Worm (Caenorhabditis elegans): ENCODE results near the gene cwp-3.

cwp-3 gene

DNA sequence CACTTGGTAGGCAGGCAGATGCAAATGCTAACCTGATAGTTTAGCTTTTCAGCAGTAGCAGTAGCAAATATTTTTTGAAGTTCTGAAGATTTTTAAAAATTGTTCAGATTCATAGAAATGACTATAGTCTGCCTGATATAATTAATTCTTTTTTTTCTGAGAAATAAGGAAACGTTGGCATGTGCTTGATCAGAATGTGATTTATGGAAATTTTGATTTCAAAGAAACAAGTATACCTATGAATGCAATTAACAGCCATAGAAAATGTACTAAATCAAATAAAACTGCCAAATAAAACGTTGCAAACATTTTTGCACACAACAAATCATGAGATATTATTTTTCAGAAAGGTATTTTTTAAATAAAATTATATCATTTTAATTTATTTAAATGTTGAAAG, 28.0 kb downstream of the cwp-3 start:
- TF ChIP-seq T22C8.4 (GFP tag; IDR thresholded peaks at IDR 0.05) (no peak), cog-1 (tag; optimal IDR thresholded peaks at IDR 0.05) (no peak), med-1 (GFP tag; optimal IDR thresholded peaks at IDR 0.05; ENCODE audit: insufficient read depth) (no peak), klf-2 (GFP tag; conservative IDR thresholded peaks at IDR 0.05) (no peak), tab-1 (GFP tag; IDR thresholded peaks at IDR 0.05) (no peak), ztf-23 (GFP tag; IDR thresholded peaks at IDR 0.05) (no peak), ref-1 (GFP tag; conservative IDR thresholded peaks at IDR 0.05) (no peak), flt-1 (GFP tag; IDR thresholded peaks at IDR 0.05) (no peak), ztf-29 (GFP tag; IDR thresholded peaks at IDR 0.05) (no peak)

DNA sequence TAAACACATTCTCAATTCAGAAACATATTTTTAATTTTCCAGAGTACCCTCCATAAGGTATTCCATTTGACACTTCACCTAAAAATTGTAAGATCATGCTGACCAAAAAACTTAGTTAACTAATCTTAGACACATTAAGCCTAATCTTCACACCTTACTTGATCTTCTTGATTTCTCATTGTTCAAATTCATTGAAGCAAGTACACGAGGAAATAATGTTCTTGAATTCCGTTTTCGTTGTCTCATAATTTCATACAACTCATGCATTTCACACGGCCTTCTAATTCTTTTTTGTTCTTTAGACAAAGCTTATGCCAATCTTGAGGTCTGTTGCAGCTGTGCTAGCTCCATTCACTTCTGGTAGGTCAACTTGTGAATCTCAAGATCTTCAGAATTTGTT, 29.4 kb downstream of the cwp-3 start, which contains the start of gene srd-33:
Gene srd-33, plus strand, starts transcription at position 301 of the 400 bp plus-strand sequence.
- TF ChIP-seq T22C8.4 (GFP tag; IDR thresholded peaks at IDR 0.05), result no peak
- no peak for TF ChIP-seq klf-2 (GFP tag; conservative IDR thresholded peaks at IDR 0.05)
- no peak for TF ChIP-seq ref-1 (GFP tag; conservative IDR thresholded peaks at IDR 0.05)
- TF ChIP-seq flt-1 (GFP tag; IDR thresholded peaks at IDR 0.05), result no peak
- TF ChIP-seq tab-1 (GFP tag; IDR thresholded peaks at IDR 0.05), result no peak
- no peak for TF ChIP-seq cog-1 (tag; optimal IDR thresholded peaks at IDR 0.05)
- TF ChIP-seq med-1 (GFP tag; optimal IDR thresholded peaks at IDR 0.05; ENCODE audit: insufficient read depth), result no peak
- no peak for TF ChIP-seq ztf-29 (GFP tag; IDR thresholded peaks at IDR 0.05)
- no peak for TF ChIP-seq ztf-23 (GFP tag; IDR thresholded peaks at IDR 0.05)

DNA sequence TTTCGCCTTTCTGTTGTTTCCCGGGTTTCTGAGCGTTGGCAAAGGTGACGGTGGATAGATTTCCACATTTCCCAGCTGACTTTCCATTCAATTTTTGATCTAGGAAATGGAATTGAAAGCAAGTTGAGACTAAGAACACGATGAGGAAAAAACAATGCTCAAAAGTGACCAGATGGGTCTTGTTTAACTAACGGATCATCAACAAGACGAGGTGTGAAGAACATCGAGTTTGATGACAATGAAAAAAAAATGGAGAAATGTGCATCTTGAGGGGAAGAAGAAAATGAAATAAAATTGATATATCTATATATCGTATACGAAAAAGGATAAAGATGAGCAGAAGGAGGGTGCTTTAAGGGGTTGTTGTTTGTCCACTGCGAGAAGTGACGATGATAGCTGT, 35.0 kb downstream of the cwp-3 start, which contains the start of gene T19H12.6:
Gene T19H12.6, minus strand, starts transcription at position 101 of the 400 bp plus-strand sequence.
- no peak for TF ChIP-seq ztf-29 (GFP tag; IDR thresholded peaks at IDR 0.05)
- no peak for TF ChIP-seq ztf-23 (GFP tag; IDR thresholded peaks at IDR 0.05)
- no peak for TF ChIP-seq T22C8.4 (GFP tag; IDR thresholded peaks at IDR 0.05)
- no peak for TF ChIP-seq cog-1 (tag; optimal IDR thresholded peaks at IDR 0.05)
- no peak for TF ChIP-seq klf-2 (GFP tag; conservative IDR thresholded peaks at IDR 0.05)
- TF ChIP-seq med-1 (GFP tag; optimal IDR thresholded peaks at IDR 0.05; ENCODE audit: insufficient read depth), result no peak
- no peak for TF ChIP-seq flt-1 (GFP tag; IDR thresholded peaks at IDR 0.05)

DNA sequence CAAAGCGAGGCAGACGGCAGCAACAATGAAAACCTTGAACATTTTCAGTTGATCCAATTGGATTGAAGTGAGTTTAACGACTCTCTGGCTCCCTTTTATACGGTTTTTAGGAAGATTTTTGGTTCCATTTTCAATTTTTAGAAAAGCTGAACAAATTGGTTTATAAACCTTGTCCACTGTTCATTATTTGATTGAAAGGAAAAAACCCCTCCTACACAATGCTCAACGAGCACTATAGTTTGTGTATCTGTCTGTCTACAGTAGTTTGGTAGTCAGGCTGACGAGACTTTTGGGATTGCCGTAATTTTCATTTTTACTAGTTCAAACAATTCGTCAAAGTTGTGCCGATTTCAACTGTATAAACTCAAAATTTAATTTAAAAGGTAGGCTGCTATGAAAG, 36.6 kb downstream of the cwp-3 start, which contains the start of gene T19H12.15:
Gene T19H12.15, minus strand, starts transcription at position 101 of the 400 bp plus-strand sequence.
- TF ChIP-seq T22C8.4 (GFP tag; IDR thresholded peaks at IDR 0.05), result no peak
- no peak for TF ChIP-seq tab-1 (GFP tag; IDR thresholded peaks at IDR 0.05)
- TF ChIP-seq ref-1 (GFP tag; conservative IDR thresholded peaks at IDR 0.05), result no peak
- TF ChIP-seq ztf-29 (GFP tag; IDR thresholded peaks at IDR 0.05), result no peak
- no peak for TF ChIP-seq flt-1 (GFP tag; IDR thresholded peaks at IDR 0.05)
- no peak for TF ChIP-seq med-1 (GFP tag; optimal IDR thresholded peaks at IDR 0.05; ENCODE audit: insufficient read depth)
- TF ChIP-seq klf-2 (GFP tag; conservative IDR thresholded peaks at IDR 0.05), result no peak
- no peak for TF ChIP-seq cog-1 (tag; optimal IDR thresholded peaks at IDR 0.05)

DNA sequence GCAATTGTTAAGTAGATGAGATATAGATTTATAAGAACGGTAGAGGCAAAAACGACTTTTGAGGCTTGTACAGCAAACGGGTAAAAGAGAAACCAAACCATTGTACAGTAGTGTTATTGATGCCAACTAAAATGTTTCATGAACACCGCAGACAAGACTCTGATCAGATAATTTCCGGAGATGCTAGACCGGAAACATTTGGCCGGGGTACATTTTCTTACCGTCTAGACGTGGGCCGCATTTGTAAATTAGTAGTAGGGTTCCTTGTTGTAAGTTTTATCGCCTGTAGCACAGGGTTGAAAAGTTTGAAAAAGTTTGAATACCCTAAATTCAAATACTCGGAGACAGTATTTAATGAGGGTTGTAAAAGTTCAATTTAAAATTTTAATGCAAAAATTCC, 38.7 kb downstream of the cwp-3 start, which contains the start of gene str-32:
Gene str-32, minus strand, starts transcription at position 101 of the 400 bp plus-strand sequence.
- TF ChIP-seq T22C8.4 (GFP tag; IDR thresholded peaks at IDR 0.05) (no peak), med-1 (GFP tag; optimal IDR thresholded peaks at IDR 0.05; ENCODE audit: insufficient read depth) (no peak), flt-1 (GFP tag; IDR thresholded peaks at IDR 0.05) (no peak), cog-1 (tag; optimal IDR thresholded peaks at IDR 0.05) (no peak), ref-1 (GFP tag; conservative IDR thresholded peaks at IDR 0.05) (no peak), klf-2 (GFP tag; conservative IDR thresholded peaks at IDR 0.05) (no peak), ztf-29 (GFP tag; IDR thresholded peaks at IDR 0.05) (no peak), tab-1 (GFP tag; IDR thresholded peaks at IDR 0.05) (no peak), ztf-23 (GFP tag; IDR thresholded peaks at IDR 0.05) (no peak)

DNA sequence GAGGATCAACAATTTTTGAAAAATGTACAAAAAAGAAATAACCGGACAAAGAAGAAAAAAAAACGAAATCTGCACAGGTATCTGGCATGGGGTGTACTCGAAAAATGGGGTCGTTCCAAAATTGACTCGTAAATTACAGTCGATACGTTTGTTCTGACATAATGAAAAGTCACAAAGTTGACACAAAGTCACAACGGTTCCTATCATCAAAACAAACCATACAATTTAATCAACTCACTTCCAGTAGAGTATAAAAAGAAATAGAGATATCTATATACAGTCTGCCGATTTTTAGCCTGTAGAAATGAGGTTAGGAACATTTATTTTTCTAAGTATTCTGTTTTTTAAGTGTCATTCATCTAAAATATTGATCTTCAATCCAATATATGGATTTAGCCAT, 41.9 kb downstream of the cwp-3 start, which contains the start of gene T19H12.12:
Gene T19H12.12, plus strand, starts transcription at position 301 of the 400 bp plus-strand sequence.
- TF ChIP-seq klf-2 (GFP tag; conservative IDR thresholded peaks at IDR 0.05), result no peak
- no peak for TF ChIP-seq med-1 (GFP tag; optimal IDR thresholded peaks at IDR 0.05; ENCODE audit: insufficient read depth)
- no peak for TF ChIP-seq flt-1 (GFP tag; IDR thresholded peaks at IDR 0.05)

DNA sequence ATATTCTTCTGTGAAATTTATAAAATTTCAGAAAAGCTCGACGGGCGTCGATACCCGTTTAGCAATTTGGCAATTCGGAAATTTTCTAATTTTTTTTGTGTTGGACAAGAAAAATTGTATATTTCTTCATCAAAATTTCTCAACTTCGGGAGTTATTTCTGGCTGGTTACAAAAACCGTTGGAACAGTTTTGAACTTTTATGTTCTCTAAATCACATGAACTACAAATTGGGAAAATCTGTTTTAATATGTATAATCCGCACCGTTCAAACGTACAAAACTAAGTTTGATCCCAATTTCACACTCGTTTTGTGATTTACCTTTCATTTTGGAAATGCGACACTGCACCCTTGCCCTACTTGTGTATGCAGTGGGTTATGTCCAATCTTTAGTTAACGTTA, 42.7 kb downstream of the cwp-3 start, which contains the start of gene T19H12.3:
Gene T19H12.3, plus strand, starts transcription at position 301 of the 400 bp plus-strand sequence.
- no peak for TF ChIP-seq ref-1 (GFP tag; conservative IDR thresholded peaks at IDR 0.05)
- TF ChIP-seq T22C8.4 (GFP tag; IDR thresholded peaks at IDR 0.05), result no peak
- TF ChIP-seq med-1 (GFP tag; optimal IDR thresholded peaks at IDR 0.05; ENCODE audit: insufficient read depth), result no peak
- no peak for TF ChIP-seq klf-2 (GFP tag; conservative IDR thresholded peaks at IDR 0.05)
- TF ChIP-seq ztf-29 (GFP tag; IDR thresholded peaks at IDR 0.05), result no peak
- TF ChIP-seq cog-1 (tag; optimal IDR thresholded peaks at IDR 0.05), result no peak
- TF ChIP-seq flt-1 (GFP tag; IDR thresholded peaks at IDR 0.05), result no peak
- no peak for TF ChIP-seq tab-1 (GFP tag; IDR thresholded peaks at IDR 0.05)
- no peak for TF ChIP-seq ztf-23 (GFP tag; IDR thresholded peaks at IDR 0.05)

DNA sequence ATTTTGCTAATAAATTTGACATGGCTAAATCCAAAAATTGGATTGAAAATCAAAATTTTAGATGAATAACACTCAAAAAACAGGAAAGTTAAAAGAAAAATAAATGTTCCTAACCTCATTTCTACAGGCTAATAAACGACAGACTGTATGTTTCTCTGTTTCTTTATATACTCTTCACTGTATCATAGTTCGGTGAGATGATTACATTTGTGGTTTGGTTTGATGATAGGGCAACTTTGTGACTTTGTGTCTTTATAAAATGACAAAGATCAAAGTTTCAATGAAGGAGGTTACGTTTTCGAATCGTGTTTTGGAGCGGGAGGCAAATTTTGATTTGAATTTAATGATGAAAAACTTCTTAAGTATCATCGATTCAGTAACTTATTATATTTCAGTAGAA, 46.8 kb downstream of the cwp-3 start, which contains the start of gene ugt-12:
Gene ugt-12, minus strand, starts transcription at position 153 of the 400 bp plus-strand sequence.
- TF ChIP-seq ztf-29 (GFP tag; IDR thresholded peaks at IDR 0.05) (no peak), ref-1 (GFP tag; conservative IDR thresholded peaks at IDR 0.05) (no peak), med-1 (GFP tag; optimal IDR thresholded peaks at IDR 0.05; ENCODE audit: insufficient read depth) (no peak), tab-1 (GFP tag; IDR thresholded peaks at IDR 0.05) (no peak), cog-1 (tag; optimal IDR thresholded peaks at IDR 0.05) (no peak), klf-2 (GFP tag; conservative IDR thresholded peaks at IDR 0.05) (no peak)

DNA sequence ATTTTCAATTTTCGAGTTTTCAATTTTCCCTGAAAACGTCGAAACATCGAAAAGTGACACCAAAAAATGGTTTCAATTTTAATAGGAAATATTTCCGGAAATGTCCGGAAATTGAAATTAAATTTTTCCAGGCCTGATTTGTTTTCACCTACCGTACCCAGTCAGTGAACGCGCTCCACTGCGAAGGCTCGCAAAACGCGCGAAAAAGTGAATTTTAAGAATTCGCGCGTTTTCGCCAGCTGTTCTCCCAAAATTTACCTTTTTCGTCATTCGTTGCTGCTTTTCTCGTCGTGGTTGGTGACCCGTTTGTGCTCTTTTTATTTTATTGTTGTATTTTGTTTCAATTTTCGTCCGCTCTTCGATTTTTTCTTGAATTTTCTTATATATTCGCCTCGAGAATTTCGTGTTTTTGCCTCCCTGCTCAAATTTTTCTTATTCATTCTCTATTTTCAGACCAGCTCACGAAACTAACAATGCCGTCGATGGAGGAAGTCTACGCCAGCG, 47.4 kb downstream of the cwp-3 start, which contains the start of gene T19H12.2:
Gene T19H12.2, plus strand, starts transcription at position 454 of the 504 bp plus-strand sequence.
- TF ChIP-seq T22C8.4 (GFP tag; IDR thresholded peaks at IDR 0.05), result no peak
- no peak for TF ChIP-seq ztf-23 (GFP tag; IDR thresholded peaks at IDR 0.05)
- no peak for TF ChIP-seq tab-1 (GFP tag; IDR thresholded peaks at IDR 0.05)
- TF ChIP-seq med-1 (GFP tag; optimal IDR thresholded peaks at IDR 0.05; ENCODE audit: insufficient read depth), result no peak
- TF ChIP-seq flt-1 (GFP tag; IDR thresholded peaks at IDR 0.05), result no peak
- no peak for TF ChIP-seq klf-2 (GFP tag; conservative IDR thresholded peaks at IDR 0.05)
- TF ChIP-seq ref-1 (GFP tag; conservative IDR thresholded peaks at IDR 0.05), result no peak
- no peak for TF ChIP-seq cog-1 (tag; optimal IDR thresholded peaks at IDR 0.05)
- TF ChIP-seq ztf-29 (GFP tag; IDR thresholded peaks at IDR 0.05), result no peak
